Fruit fly (Drosophila melanogaster): ENCODE results near the gene CG10513.

dm6 chr3R:25249145-25250141, 27.6 kb downstream of the CG10513 start, which contains the start of gene Nup358:
- TF ChIP-seq ttk (optimal IDR thresholded peaks at IDR 0.05) (no peak), psq (optimal IDR thresholded peaks at IDR 0.05) (no peak), h (optimal IDR thresholded peaks at IDR 0.05) (no peak), insv (optimal IDR thresholded peaks at IDR 0.05) (no peak)
